Worm (Caenorhabditis elegans): ENCODE measurements around the gene F53A9.8.

Gene F53A9.8

ce11 chrX:8711141-8711645, 7.5 kb downstream of the F53A9.8 start, which contains the start of gene F53A9.1:
F53A9.1 (plus strand) TSS chrX:8711595.
- no peak for TF ChIP-seq ceh-39 (tag; optimal IDR thresholded peaks at IDR 0.05)

ce11 chrX:8709424-8709823, 9.3 kb downstream of the F53A9.8 start, which contains the start of gene kreg-1:
kreg-1 (plus strand) TSS chrX:8709764.
- no peak for TF ChIP-seq lin-13 (tag; optimal IDR thresholded peaks at IDR 0.05)
- TF ChIP-seq zip-8 (tag; optimal IDR thresholded peaks at IDR 0.05): peak; percentile 9
- no peak for TF ChIP-seq unc-39 (tag; optimal IDR thresholded peaks at IDR 0.05)

DNA sequence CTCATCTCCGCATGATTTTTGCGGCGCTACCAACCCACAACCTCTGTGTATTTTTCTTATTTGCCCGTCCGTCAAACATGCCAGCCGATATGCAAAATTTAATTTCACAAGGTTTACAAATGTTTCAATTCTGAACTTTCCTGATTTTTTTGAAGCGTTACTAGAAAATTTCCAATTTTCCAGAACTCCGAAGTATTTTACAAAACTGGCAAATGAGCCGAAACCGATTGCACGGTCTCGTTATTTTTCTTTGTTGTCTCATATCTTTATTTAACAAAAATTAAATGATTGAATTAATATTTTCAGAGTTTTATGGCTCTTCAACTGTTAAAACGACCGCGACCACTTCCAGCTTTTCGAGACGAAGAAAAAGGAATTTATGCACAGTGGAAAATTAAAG, 10.7 kb downstream of the F53A9.8 start, which contains the start of gene F53A9.3:
Gene F53A9.3 (plus strand): TSS at position 301 of the 400 bp plus-strand sequence.
- TF ChIP-seq ces-1 (GFP tag; optimal IDR thresholded peaks at IDR 0.05) (no peak), flh-1 (GFP tag; optimal IDR thresholded peaks at IDR 0.05) (no peak), ceh-83 (GFP tag; optimal IDR thresholded peaks at IDR 0.05) (no peak), nhr-237 (tag; optimal IDR thresholded peaks at IDR 0.05) (no peak), nhr-2 (tag; optimal IDR thresholded peaks at IDR 0.05) (no peak), lsy-2 (tag; optimal IDR thresholded peaks at IDR 0.05) (no peak), unc-120 (tag; optimal IDR thresholded peaks at IDR 0.05; ENCODE audit: poor library complexity, severe bottlenecking) (no peak), pha-4 (tag; optimal IDR thresholded peaks at IDR 0.05) (no peak), drap-1 (GFP tag; optimal IDR thresholded peaks at IDR 0.05) (no peak), ztf-11 (tag; optimal IDR thresholded peaks at IDR 0.05) (no peak), nhr-12 (tag; optimal IDR thresholded peaks at IDR 0.05) (no peak), mep-1 (tag; optimal IDR thresholded peaks at IDR 0.05) (no peak), elt-3 (tag; optimal IDR thresholded peaks at IDR 0.05) (no peak)

ce11 chrX:8704830-8705229, 13.9 kb downstream of the F53A9.8 start:
- TF ChIP-seq pha-4 (tag; optimal IDR thresholded peaks at IDR 0.05) (no peak), elt-1 (tag; optimal IDR thresholded peaks at IDR 0.05; ENCODE audit: borderline replicate concordance, insufficient read depth) (no peak), unc-62 (GFP tag; optimal IDR thresholded peaks at IDR 0.05) (no peak), cnd-1 (tag; optimal IDR thresholded peaks at IDR 0.05) (no peak), nhr-76 (tag; optimal IDR thresholded peaks at IDR 0.05) (no peak), snpc-4 (tag; optimal IDR thresholded peaks at IDR 0.05) (no peak), elt-3 (tag; optimal IDR thresholded peaks at IDR 0.05) (no peak), flh-1 (GFP tag; optimal IDR thresholded peaks at IDR 0.05) (no peak), ceh-83 (GFP tag; optimal IDR thresholded peaks at IDR 0.05) (no peak), lin-13 (tag; optimal IDR thresholded peaks at IDR 0.05) (no peak), zip-8 (tag; optimal IDR thresholded peaks at IDR 0.05) (no peak), nhr-12 (tag; optimal IDR thresholded peaks at IDR 0.05) (no peak), drap-1 (GFP tag; optimal IDR thresholded peaks at IDR 0.05) (no peak), tbx-8 (GFP tag; optimal IDR thresholded peaks at IDR 0.05) (no peak), M03D4.4 (tag; optimal IDR thresholded peaks at IDR 0.05) (no peak)

DNA sequence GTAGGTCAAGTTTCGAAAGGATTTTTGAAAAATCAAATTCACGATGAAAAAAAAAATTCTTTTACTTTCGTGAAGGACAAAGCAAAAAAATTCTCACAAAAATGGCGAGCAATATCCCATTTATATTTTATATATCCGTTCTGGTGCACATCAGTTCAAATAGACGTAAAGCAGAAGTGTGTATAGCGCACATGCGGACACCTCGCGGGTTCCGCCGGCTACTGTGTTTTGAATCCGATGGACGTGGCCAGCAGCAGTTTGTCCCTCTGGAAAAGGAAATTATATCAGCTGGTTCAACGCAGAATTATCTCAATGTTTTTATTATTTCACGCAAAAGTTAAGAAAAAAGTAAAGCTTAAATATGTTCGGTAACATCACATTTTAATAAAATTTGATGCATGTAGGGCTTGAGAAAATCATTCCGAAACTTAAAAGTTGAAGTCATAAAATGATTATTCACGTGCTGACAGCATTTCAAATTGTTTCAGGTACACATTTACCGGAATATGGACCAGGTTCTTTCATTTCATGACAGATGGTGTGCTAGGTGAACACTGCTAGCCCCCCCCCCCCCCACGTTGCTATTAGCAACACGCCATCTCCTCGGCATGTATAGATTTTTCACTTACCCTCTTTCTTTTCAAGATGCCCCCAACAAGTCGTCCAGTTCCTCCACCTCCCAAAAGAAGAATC, 14.9 kb downstream of the F53A9.8 start, which contains the start of gene jbts-14:
Gene jbts-14 (plus strand): TSS at position 643 of the 693 bp plus-strand sequence.
- TF ChIP-seq unc-120 (tag; optimal IDR thresholded peaks at IDR 0.05; ENCODE audit: poor library complexity, severe bottlenecking) (no peak), M03D4.4 (tag; optimal IDR thresholded peaks at IDR 0.05) (no peak), nhr-2 (tag; optimal IDR thresholded peaks at IDR 0.05) (no peak), mls-2 (tag; optimal IDR thresholded peaks at IDR 0.05) (no peak), drap-1 (GFP tag; optimal IDR thresholded peaks at IDR 0.05) (no peak), lin-32 (GFP tag; optimal IDR thresholded peaks at IDR 0.05) (no peak), flh-1 (GFP tag; optimal IDR thresholded peaks at IDR 0.05) (no peak), ceh-39 (tag; optimal IDR thresholded peaks at IDR 0.05) (no peak), nhr-237 (tag; optimal IDR thresholded peaks at IDR 0.05) (no peak), mep-1 (tag; optimal IDR thresholded peaks at IDR 0.05) (no peak), ceh-43 (GFP tag; optimal IDR thresholded peaks at IDR 0.05) (no peak), mab-5 (tag; optimal IDR thresholded peaks at IDR 0.05) (no peak), ceh-83 (GFP tag; optimal IDR thresholded peaks at IDR 0.05) (no peak), ham-2 (GFP tag; optimal IDR thresholded peaks at IDR 0.05) (no peak), cnd-1 (tag; optimal IDR thresholded peaks at IDR 0.05) (no peak)

All from whole organism, mixed stage, embryonic.